Worm (Caenorhabditis elegans) whole organism, L2 larva: ENCODE results near the gene ell-1.

Experiments used
- ceh-82 ChIP-seq: fragments of 150-350 bp; optimal IDR thresholded peaks from 2 replicates; lab custom pipeline; 2014; ENCODE audit warnings: missing biosample characterization, missing genetic modification characterization
- elt-1 ChIP-seq: fragments of 150-350 bp; optimal IDR thresholded peaks from 2 replicates; lab custom pipeline; 2014; ENCODE audit warnings: missing biosample characterization, missing genetic modification characterization
- elt-3 ChIP-seq: sonication (generic microtip); optimal IDR thresholded peaks from 2 replicates; lab custom pipeline; 2017; ENCODE audit warnings: missing biosample characterization, missing genetic modification characterization
- lsy-2 ChIP-seq, 2 experiments: fragments of 150-350 bp in 1 of 2; sonication (generic microtip) in 1 of 2; optimal IDR thresholded peaks; 2 replicates each; lab custom pipeline; 2014 to 2017; ENCODE audit warnings: missing biosample characterization in 2 of 2, missing genetic modification characterization in 2 of 2
- mab-5 ChIP-seq: fragments of 150-350 bp; optimal IDR thresholded peaks from 2 replicates; lab custom pipeline; 2014; ENCODE audit warnings: missing biosample characterization, missing genetic modification characterization
- nhr-237 ChIP-seq: fragments of 150-350 bp; optimal IDR thresholded peaks from 2 replicates; lab custom pipeline; 2014; ENCODE audit warnings: missing biosample characterization, missing genetic modification characterization
- nhr-25 ChIP-seq: fragments of 150-350 bp; sonication (generic microtip); optimal IDR thresholded peaks from 3 replicates; lab custom pipeline; 2014; ENCODE audit warnings: missing biosample characterization, missing genetic modification characterization
- sma-9 ChIP-seq, 2 experiments: fragments of 150-350 bp in 1 of 2; sonication (generic microtip) in 1 of 2; optimal IDR thresholded peaks; 2 replicates each; lab custom pipeline; 2014 to 2016; ENCODE audit warnings: missing genetic modification characterization in 2 of 2, mild to moderate bottlenecking in 1 of 2, missing biosample characterization in 1 of 2, missing compliant biosample characterization in 1 of 2, missing genetic modification reagents in 1 of 2, moderate library complexity in 1 of 2
- snpc-4 ChIP-seq: fragments of 150-350 bp; optimal IDR thresholded peaks from 2 replicates; lab custom pipeline; 2014; ENCODE audit warnings: missing biosample characterization, missing genetic modification characterization
- zag-1 ChIP-seq: fragments of 150-350 bp; optimal IDR thresholded peaks from 2 replicates; lab custom pipeline; 2014; ENCODE audit warnings: missing biosample characterization, missing genetic modification characterization

- TF ChIP-seq nhr-237 (tag; lab: Kevin White, UChicago) (no peak), mab-5 (tag; lab: Kevin White, UChicago) (no peak), snpc-4 (tag; lab: Kevin White, UChicago) (no peak), zag-1 (tag; lab: Kevin White, UChicago) (no peak), sma-9 (GFP tag; optimal IDR thresholded peaks at IDR 0.05; lab: Kevin White, UChicago) (no peak), sma-9 (tag; optimal IDR thresholded peaks at IDR 0.05; lab: Kevin White, UChicago) (no peak), elt-1 (tag; lab: Kevin White, UChicago) (no peak), elt-3 (tag; lab: Kevin White, UChicago) (no peak), ceh-82 (tag; lab: Kevin White, UChicago) (no peak), lsy-2 (tag; optimal IDR thresholded peaks at IDR 0.05; lab: Kevin White, UChicago) (no peak), nhr-25 (tag; lab: Kevin White, UChicago) (no peak)
Measured at ce11 chrIV:4451576-4451975, 57.4 kb downstream of the ell-1 start, which contains the start of gene R08C7.1.
